Fruit fly (Drosophila melanogaster) whole organism, pupa: ENCODE results near the gene Fit2.
A peak's percentile ranks its signal among the peaks of the same experiment; 100 is the strongest.

Experiments used
- CG10348 ChIP-seq: fragments of 200-800 bp; sonication (Bioruptor generic); IDR thresholded peaks from 2 replicates; pipeline ENCODE4 v1.3.6; 2022; ENCODE audit warnings: missing biosample characterization, missing genetic modification characterization
- CG12605 ChIP-seq: fragments of 200-800 bp; sonication (Bioruptor generic); IDR thresholded peaks from 2 replicates; pipeline ENCODE4 v1.3.6; 2022; ENCODE audit warnings: missing biosample characterization, missing genetic modification characterization
- CG13204 ChIP-seq: fragments of 200-800 bp; sonication (Bioruptor generic); optimal IDR thresholded peaks from 2 replicates; lab custom pipeline; 2018; ENCODE audit warnings: missing biosample characterization, mild to moderate bottlenecking, missing genetic modification characterization, moderate library complexity
- CG14655 ChIP-seq: fragments of 200-800 bp; sonication (Bioruptor generic); optimal IDR thresholded peaks from 3 replicates; lab custom pipeline; 2017; ENCODE audit warnings: mild to moderate bottlenecking, missing biosample characterization, missing genetic modification reagents, missing genetic modification characterization
- CG15710 ChIP-seq: fragments of 200-800 bp; sonication (Bioruptor generic); optimal IDR thresholded peaks from 2 replicates; lab custom pipeline; 2018; ENCODE audit warnings: missing biosample characterization, mild to moderate bottlenecking, missing genetic modification characterization, moderate library complexity
- CG17806 ChIP-seq: fragments of 200-800 bp; sonication (Bioruptor generic); optimal IDR thresholded peaks from 2 replicates; lab custom pipeline; 2018; ENCODE audit warnings: missing biosample characterization, mild to moderate bottlenecking, missing genetic modification characterization, moderate library complexity
- CG32121 ChIP-seq: fragments of 200-800 bp; sonication (Bioruptor generic); IDR thresholded peaks from 2 replicates; pipeline ENCODE4 v1.3.6; 2022; ENCODE audit warnings: missing biosample characterization, missing genetic modification characterization
- CG34367 ChIP-seq: fragments of 200-800 bp; sonication (Bioruptor generic); optimal IDR thresholded peaks from 2 replicates; lab custom pipeline; 2018; ENCODE audit warnings: missing biosample characterization, mild to moderate bottlenecking, missing genetic modification characterization
- CG4496 ChIP-seq: fragments of 200-800 bp; sonication (Bioruptor generic); IDR thresholded peaks from 3 replicates; pipeline ENCODE4 v1.3.6; 2022; ENCODE audit warnings: missing biosample characterization, missing genetic modification characterization
- CG8159 ChIP-seq: fragments of 200-800 bp; sonication (Bioruptor generic); optimal IDR thresholded peaks from 3 replicates; lab custom pipeline; 2018; ENCODE audit warnings: missing biosample characterization, mild to moderate bottlenecking, missing genetic modification characterization, moderate library complexity
- CG8301 ChIP-seq: fragments of 200-800 bp; sonication (Bioruptor generic); optimal IDR thresholded peaks from 2 replicates; lab custom pipeline; 2018; ENCODE audit warnings: missing biosample characterization, mild to moderate bottlenecking, missing genetic modification characterization
- CG9948 ChIP-seq: fragments of 200-800 bp; sonication (Bioruptor generic); optimal IDR thresholded peaks from 2 replicates; lab custom pipeline; 2018; ENCODE audit warnings: missing biosample characterization, mild to moderate bottlenecking, missing genetic modification characterization, moderate library complexity
- D1 ChIP-seq: fragments of 200-800 bp; sonication (Bioruptor generic); optimal IDR thresholded peaks from 2 replicates; lab custom pipeline; 2018; ENCODE audit warnings: missing biosample characterization, mild to moderate bottlenecking, missing genetic modification characterization, moderate library complexity
- EcR ChIP-seq: fragments of 200-800 bp; sonication (Bioruptor generic); optimal IDR thresholded peaks from 3 replicates; lab custom pipeline; 2019; ENCODE audit warnings: missing biosample characterization, missing genetic modification characterization, mild to moderate bottlenecking, moderate library complexity, missing genetic modification reagents
- Ets98B ChIP-seq: fragments of 200-800 bp; sonication (Bioruptor generic); IDR thresholded peaks from 2 replicates; pipeline ENCODE4 v1.3.6; 2022; ENCODE audit warnings: missing biosample characterization, missing genetic modification characterization
- Pif1A ChIP-seq: fragments of 200-800 bp; sonication (Bioruptor generic); optimal IDR thresholded peaks from 3 replicates; lab custom pipeline; 2016; ENCODE audit warnings: missing biosample characterization, missing genetic modification characterization
- Pif1B ChIP-seq: fragments of 200-800 bp; sonication (Bioruptor generic); optimal IDR thresholded peaks from 3 replicates; lab custom pipeline; 2016; ENCODE audit warnings: missing biosample characterization, missing genetic modification characterization
- Snoo ChIP-seq: fragments of 200-800 bp; sonication (Bioruptor generic); optimal IDR thresholded peaks from 3 replicates; lab custom pipeline; 2017; ENCODE audit warnings: missing biosample characterization, mild to moderate bottlenecking, missing genetic modification characterization, inconsistent platforms
- fd96Ca ChIP-seq: fragments of 200-800 bp; sonication (Bioruptor generic); IDR thresholded peaks from 3 replicates; pipeline ENCODE4 v1.3.6; 2022; ENCODE audit warnings: missing biosample characterization, missing genetic modification characterization
- gl ChIP-seq: fragments of 200-800 bp; sonication (Bioruptor generic); optimal IDR thresholded peaks from 2 replicates; lab custom pipeline; 2018; ENCODE audit warnings: missing biosample characterization, mild to moderate bottlenecking, missing genetic modification characterization
- rn ChIP-seq: fragments of 200-800 bp; sonication (Bioruptor generic); IDR thresholded peaks from 2 replicates; pipeline ENCODE4 v1.3.6; 2022; ENCODE audit warnings: missing biosample characterization, missing genetic modification characterization

Fit2 gene

DNA sequence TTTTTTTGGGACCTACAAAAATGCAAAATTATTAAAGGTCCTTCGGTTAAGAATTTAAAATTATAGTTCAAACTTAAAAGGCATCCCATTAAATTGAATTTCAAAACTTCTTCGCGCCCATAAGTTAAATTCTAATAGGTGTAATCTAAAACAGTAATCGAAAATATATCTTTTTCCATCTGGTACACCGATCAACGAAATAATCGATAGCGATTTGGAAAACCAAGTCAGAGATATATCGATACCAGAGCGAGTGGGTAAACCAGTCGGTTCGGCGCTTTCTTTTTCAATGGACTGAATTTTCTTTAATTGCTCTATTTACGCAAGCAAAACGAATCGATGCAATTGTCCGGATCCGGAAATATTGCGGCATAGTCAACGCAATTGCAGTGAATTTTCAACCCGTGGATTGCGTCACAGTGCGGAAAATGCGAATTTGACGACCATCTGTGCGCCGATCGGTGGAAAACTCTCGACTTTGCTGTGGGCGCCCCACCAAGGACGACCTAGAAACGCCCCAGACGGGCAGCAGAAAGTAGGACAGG, at the start of gene Fit2:
Gene Fit2, plus strand, starts transcription at position 234 of the 545 bp plus-strand sequence.
- no peak for TF ChIP-seq CG10348 (GFP tag; lab: Robert Waterston, UW)
- no peak for TF ChIP-seq fd96Ca (GFP tag; lab: Robert Waterston, UW)
- TF ChIP-seq CG17806 (tag; lab: Kevin White, UChicago), result no peak
- TF ChIP-seq Pif1A (GFP tag; lab: Kevin White, UChicago), result no peak
- TF ChIP-seq CG13204 (GFP tag; lab: Kevin White, UChicago), result no peak
- TF ChIP-seq gl, result no peak
- TF ChIP-seq rn (GFP tag; lab: Robert Waterston, UW), result no peak
- no peak for TF ChIP-seq CG8159 (tag; lab: Kevin White, UChicago)
- no peak for TF ChIP-seq CG9948 (tag; lab: Kevin White, UChicago)
- TF ChIP-seq CG32121 (GFP tag; lab: Robert Waterston, UW), result no peak
- no peak for TF ChIP-seq Ets98B (GFP tag; lab: Robert Waterston, UW)
- TF ChIP-seq CG4496 (GFP tag; lab: Robert Waterston, UW), result no peak
- TF ChIP-seq D1 (tag; lab: Kevin White, UChicago), result no peak
- no peak for TF ChIP-seq EcR (GFP tag; lab: Kevin White, UChicago)
- TF ChIP-seq CG8301, result no peak
- TF ChIP-seq CG14655, result no peak
- no peak for TF ChIP-seq Snoo

DNA sequence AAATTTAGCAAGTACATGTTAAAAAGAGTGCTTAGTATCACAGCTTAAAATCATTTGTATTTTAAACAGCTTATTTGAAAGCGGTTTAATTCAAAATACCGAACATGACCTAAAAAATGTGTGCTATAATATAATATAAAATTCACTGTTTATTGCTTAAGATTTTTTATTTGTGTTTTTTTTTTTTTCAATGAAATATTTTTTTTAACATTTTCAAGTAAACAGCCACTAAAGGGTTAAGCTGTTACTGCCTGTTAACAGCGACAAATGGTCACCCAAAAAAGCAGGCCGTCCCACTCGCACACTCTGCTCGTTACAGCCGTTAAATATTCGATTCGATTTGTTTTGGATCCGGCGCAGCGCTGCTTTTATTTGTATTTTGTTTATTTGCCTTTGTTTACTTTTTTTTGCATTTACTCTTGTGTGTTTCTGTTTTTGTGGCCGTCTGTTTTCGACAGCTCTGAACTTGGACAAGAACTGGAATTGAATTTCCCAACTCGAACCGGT, 49.4 kb upstream of the Fit2 start:
- TF ChIP-seq CG8159 (tag; lab: Kevin White, UChicago) (peak; percentile 62), D1 (tag; lab: Kevin White, UChicago) (no peak), CG13204 (GFP tag; lab: Kevin White, UChicago) (no peak), CG34367 (tag; lab: Kevin White, UChicago) (no peak), Snoo (peak; percentile 43), CG9948 (tag; lab: Kevin White, UChicago) (peak; percentile 46), CG14655 (no peak), CG8301 (peak; percentile 18), gl (peak; percentile 38), CG32121 (GFP tag; lab: Robert Waterston, UW) (0 out of 2 replicates have a peak, but pooled peaks have one; percentile 5), CG15710 (tag; lab: Kevin White, UChicago) (peak; percentile 13), fd96Ca (GFP tag; lab: Robert Waterston, UW) (0 out of 3 replicates have a peak, but pooled peaks have one; percentile 35), Ets98B (GFP tag; lab: Robert Waterston, UW) (no peak; the same call in 1 of the 2 replicates), CG17806 (tag; lab: Kevin White, UChicago) (peak; percentile 23), rn (GFP tag; lab: Robert Waterston, UW) (no peak), CG12605 (peak; percentile 60), Pif1A (GFP tag; lab: Kevin White, UChicago) (peak; percentile 20), Pif1B (no peak)
- TF ChIP-seq, all 21 proteins: peak for 11

DNA sequence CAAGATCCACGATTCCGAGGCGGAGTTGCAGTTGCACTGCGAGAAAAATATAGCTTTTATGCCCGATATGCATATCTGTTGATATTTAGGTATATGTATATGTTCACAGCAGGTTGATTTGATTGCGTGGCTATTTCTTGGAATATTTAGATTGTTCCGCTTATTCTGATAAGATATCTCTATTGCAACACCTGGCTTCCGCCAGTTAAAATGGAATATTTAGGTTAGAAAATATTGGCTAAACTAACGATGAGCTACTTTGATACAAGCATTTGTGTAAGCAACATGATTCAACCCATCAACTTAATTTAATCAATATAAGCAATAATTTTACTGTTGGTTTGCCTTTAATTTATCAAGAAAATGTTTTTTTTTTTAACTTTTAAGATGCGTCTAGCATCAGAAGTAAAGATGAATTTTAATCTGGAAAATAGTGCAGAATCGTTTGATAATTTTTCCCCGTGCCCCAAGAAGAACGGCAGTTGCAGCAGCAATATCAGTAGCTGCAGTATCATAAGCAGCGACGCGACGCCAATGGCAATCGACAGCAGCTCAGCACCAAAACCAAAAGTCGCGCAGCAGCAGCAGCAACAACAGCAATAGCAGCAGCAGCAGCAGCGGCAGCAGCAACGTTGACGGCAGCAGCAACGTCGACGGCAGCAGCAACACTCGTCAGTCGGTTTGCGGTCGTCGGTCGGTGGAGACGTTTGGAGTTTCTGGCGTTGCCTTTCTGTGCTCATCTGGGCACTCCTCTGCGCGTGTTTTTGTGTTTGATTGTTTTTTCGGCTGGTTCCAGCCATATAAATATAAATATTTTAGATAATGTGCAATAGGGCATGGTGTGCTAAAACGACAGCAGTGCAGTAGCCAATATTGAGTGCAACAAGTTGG, 48.2 kb upstream of the Fit2 start:
- TF ChIP-seq CG4496 (GFP tag; lab: Robert Waterston, UW) (peak; percentile 61), gl (no peak), EcR (GFP tag; lab: Kevin White, UChicago) (peak; percentile 21), Pif1B (peak; percentile 38), CG32121 (GFP tag; lab: Robert Waterston, UW) (no peak), Snoo (peak; percentile 54), CG15710 (tag; lab: Kevin White, UChicago) (peak; percentile 72), CG8301 (peak; percentile 76), CG13204 (GFP tag; lab: Kevin White, UChicago) (peak; percentile 41), CG9948 (tag; lab: Kevin White, UChicago) (peak; percentile 58), CG14655 (peak; percentile 91), Ets98B (GFP tag; lab: Robert Waterston, UW) (peak; percentile 35), rn (GFP tag; lab: Robert Waterston, UW) (no peak), CG34367 (tag; lab: Kevin White, UChicago) (peak; percentile 63), Pif1A (GFP tag; lab: Kevin White, UChicago) (peak; percentile 67), CG8159 (tag; lab: Kevin White, UChicago) (peak; percentile 82), D1 (tag; lab: Kevin White, UChicago) (peak; percentile 40), CG17806 (tag; lab: Kevin White, UChicago) (peak; percentile 44), fd96Ca (GFP tag; lab: Robert Waterston, UW) (peak; percentile 61; the same call in 2 of the 3 replicates), CG12605 (no peak), CG10348 (GFP tag; lab: Robert Waterston, UW) (no peak)

DNA sequence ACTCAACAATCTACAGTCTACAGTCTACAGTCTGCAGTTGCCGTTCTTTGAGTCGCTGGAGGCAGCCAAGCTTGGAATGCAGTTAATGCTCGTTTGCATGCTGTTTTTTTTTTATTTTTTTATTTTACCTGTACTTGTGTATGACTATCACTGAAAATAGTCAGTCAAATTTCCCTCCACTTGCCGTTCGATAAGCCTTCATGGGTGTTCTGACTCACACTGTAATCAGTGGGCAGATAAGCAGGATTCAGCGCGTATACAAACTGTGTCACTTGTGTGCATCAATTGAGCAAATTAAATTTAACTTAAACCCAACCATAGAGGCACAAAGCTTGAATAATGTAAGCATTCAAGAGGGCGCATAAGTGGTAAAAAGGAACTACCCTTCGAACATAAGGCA, 46.8 kb upstream of the Fit2 start:
- TF ChIP-seq CG12605 (no peak), EcR (GFP tag; lab: Kevin White, UChicago) (no peak), CG14655 (no peak), gl (no peak)

DNA sequence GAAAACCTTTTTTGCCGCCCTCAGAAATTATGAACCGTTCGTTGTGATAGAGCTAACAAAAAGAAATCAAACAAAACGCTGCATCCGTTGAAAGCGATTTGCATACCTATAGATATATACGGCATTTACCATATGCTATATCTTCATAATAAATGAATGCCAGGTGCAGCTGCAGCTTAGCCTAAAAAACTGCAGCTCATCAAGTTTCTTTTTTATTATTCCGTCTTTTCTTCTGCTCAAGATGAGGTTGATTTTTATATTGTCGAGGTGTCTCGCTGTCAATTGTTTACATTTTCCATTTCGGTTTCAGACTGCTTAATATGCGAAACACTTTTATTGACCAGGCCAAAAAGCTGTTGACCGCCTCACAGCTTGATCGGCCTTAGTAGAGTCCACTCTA, 45.7 kb upstream of the Fit2 start:
- TF ChIP-seq Pif1A (GFP tag; lab: Kevin White, UChicago) (no peak), CG8301 (no peak), CG32121 (GFP tag; lab: Robert Waterston, UW) (no peak), D1 (tag; lab: Kevin White, UChicago) (no peak), Ets98B (GFP tag; lab: Robert Waterston, UW) (no peak), gl (no peak), CG8159 (tag; lab: Kevin White, UChicago) (no peak), rn (GFP tag; lab: Robert Waterston, UW) (no peak), CG15710 (tag; lab: Kevin White, UChicago) (no peak), CG14655 (no peak), CG12605 (no peak), CG17806 (tag; lab: Kevin White, UChicago) (no peak)
